Worm (Caenorhabditis elegans) whole organism, early embryonic: ENCODE measurements around the gene osta-1.

ENCODE experiments used
- B0310.2 ChIP-seq: sonication (generic microtip); optimal IDR thresholded peaks from 2 replicates; lab custom pipeline; 2016; ENCODE audit warnings: mild to moderate bottlenecking, missing genetic modification characterization, missing compliant biosample characterization
- F13C5.2 ChIP-seq: sonication (generic microtip); optimal IDR thresholded peaks from 2 replicates; lab custom pipeline; 2017; ENCODE audit warnings: mild to moderate bottlenecking, missing genetic modification characterization, inconsistent platforms, missing compliant biosample characterization
- aly-1 ChIP-seq: sonication (generic microtip); optimal IDR thresholded peaks from 2 replicates; lab custom pipeline; 2016; ENCODE audit warnings: missing genetic modification characterization, missing compliant biosample characterization
- ama-1 ChIP-seq: fragments of 150-350 bp; optimal IDR thresholded peaks from 2 replicates; lab custom pipeline; 2014
- ceh-13 ChIP-seq: fragments of 200-800 bp; sonication (Bioruptor generic); optimal IDR thresholded peaks from 2 replicates; lab custom pipeline; 2018; ENCODE audit warnings: mild to moderate bottlenecking, missing genetic modification characterization, missing compliant biosample characterization
- ceh-36 ChIP-seq: sonication (generic microtip); optimal IDR thresholded peaks from 2 replicates; lab custom pipeline; 2016; ENCODE audit warnings: missing genetic modification characterization, inconsistent platforms, missing compliant biosample characterization
- ets-7 ChIP-seq: sonication (generic microtip); optimal IDR thresholded peaks from 2 replicates; lab custom pipeline; 2016; ENCODE audit warnings: missing genotype, missing genetic modification characterization, missing compliant biosample characterization
- flt-1 ChIP-seq: fragments of 200-800 bp; sonication (Bioruptor generic); IDR thresholded peaks from 2 replicates; pipeline ENCODE4 v1.3.6; 2022; ENCODE audit warnings: missing genetic modification characterization, missing compliant biosample characterization
- hmbx-1 ChIP-seq: sonication (generic microtip); optimal IDR thresholded peaks from 2 replicates; lab custom pipeline; 2016; ENCODE audit warnings: mild to moderate bottlenecking, missing genetic modification characterization, missing compliant biosample characterization
- hmg-4 ChIP-seq: fragments of 200-800 bp; sonication (Bioruptor generic); optimal IDR thresholded peaks from 2 replicates; lab custom pipeline; 2018; ENCODE audit warnings: mild to moderate bottlenecking, missing genetic modification characterization, missing compliant biosample characterization
- hnd-1 ChIP-seq: sonication (generic microtip); optimal IDR thresholded peaks from 2 replicates; lab custom pipeline; 2016; ENCODE audit warnings: missing genetic modification characterization, missing compliant biosample characterization
- pes-1 ChIP-seq: fragments of 200-800 bp; sonication (Bioruptor generic); IDR thresholded peaks from 2 replicates; pipeline ENCODE4 v1.3.6; 2022; ENCODE audit warnings: missing genetic modification reagents, missing genetic modification characterization, missing compliant biosample characterization
- scrt-1 ChIP-seq: fragments of 200-800 bp; sonication (Bioruptor generic); IDR thresholded peaks from 2 replicates; pipeline ENCODE4 v1.3.6; 2022; ENCODE audit warnings: missing genetic modification characterization, missing compliant biosample characterization
- sea-1 ChIP-seq: fragments of 200-800 bp; sonication (Bioruptor generic); conservative IDR thresholded peaks from 2 replicates; pipeline ENCODE4 v1.3.6; 2022; ENCODE audit warnings: missing genetic modification characterization, missing compliant biosample characterization
- tbx-11 ChIP-seq: fragments of 200-800 bp; sonication (Bioruptor generic); IDR thresholded peaks from 2 replicates; pipeline ENCODE4 v1.3.6; 2022; ENCODE audit warnings: missing genetic modification characterization, missing compliant biosample characterization
- tbx-37 ChIP-seq: fragments of 200-800 bp; sonication (Bioruptor generic); conservative IDR thresholded peaks from 2 replicates; pipeline ENCODE4 v1.3.6; 2022; ENCODE audit warnings: missing genetic modification reagents, missing genetic modification characterization, missing compliant biosample characterization
- tra-4 ChIP-seq: sonication (generic microtip); optimal IDR thresholded peaks from 2 replicates; lab custom pipeline; 2017; ENCODE audit warnings: missing genetic modification characterization, missing compliant biosample characterization

osta-1 gene

DNA sequence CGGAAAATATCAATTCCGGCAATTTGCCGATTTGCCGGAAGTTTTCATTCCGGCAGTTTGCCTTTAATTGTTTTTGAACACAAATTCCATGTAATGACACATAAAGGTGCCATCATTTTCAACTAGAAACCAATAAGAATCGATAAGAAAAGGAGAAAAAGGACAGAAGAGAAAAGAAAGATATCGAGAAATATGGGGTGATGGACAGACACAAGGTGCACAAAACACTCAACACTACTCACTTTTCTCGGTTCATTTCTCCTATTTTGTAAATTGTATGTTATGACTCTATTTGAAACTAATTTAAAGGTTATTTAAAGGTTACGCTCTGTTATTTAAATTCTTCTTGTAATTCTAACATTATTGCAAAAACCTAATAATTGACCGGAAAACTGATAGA lies 44.4 kb downstream of the osta-1 start:
- TF ChIP-seq hmbx-1 (tag; lab: Kevin White, UChicago) (peak; percentile 37), ceh-13 (GFP tag; lab: Kevin White, UChicago) (no peak)

DNA sequence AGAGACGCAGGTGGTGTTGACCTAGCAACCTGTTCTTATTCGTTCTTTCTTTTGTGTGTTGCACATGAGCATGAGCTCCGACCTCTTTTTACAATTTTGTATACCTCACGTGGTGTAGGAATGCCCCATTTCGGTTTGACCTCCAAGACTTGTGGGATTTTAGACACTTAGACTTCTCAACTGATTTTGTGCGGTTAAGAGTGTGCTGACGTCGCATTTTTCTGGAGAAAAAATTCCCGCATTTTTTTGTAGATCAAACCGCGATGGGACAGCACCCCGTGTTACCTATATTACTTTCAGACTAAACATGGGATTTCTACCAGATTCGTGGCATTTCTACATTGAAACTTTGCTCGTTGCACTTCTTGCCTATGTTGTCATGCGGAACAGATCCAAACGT lies 44.9 kb downstream of the osta-1 start, which contains the start of gene sptl-1:
Gene sptl-1, plus strand, starts transcription at position 301 of the 400 bp plus-strand sequence.
- TF ChIP-seq hmbx-1 (tag; lab: Kevin White, UChicago): no peak
- no peak for TF ChIP-seq pes-1 (GFP tag; lab: Robert Waterston, UW)
- no peak for TF ChIP-seq scrt-1 (GFP tag; lab: Robert Waterston, UW)
- TF ChIP-seq flt-1 (GFP tag; lab: Robert Waterston, UW): no peak
- TF ChIP-seq sea-1 (GFP tag; lab: Robert Waterston, UW): no peak
- TF ChIP-seq ceh-36 (tag; lab: Kevin White, UChicago): no peak
- TF ChIP-seq F13C5.2 (tag; lab: Kevin White, UChicago): no peak
- no peak for TF ChIP-seq ama-1
- TF ChIP-seq tra-4: no peak
- TF ChIP-seq tbx-37 (GFP tag; lab: Robert Waterston, UW): no peak
- no peak for TF ChIP-seq aly-1
- no peak for TF ChIP-seq tbx-11 (GFP tag; lab: Robert Waterston, UW)
- TF ChIP-seq hnd-1 (tag; lab: Kevin White, UChicago): no peak
- TF ChIP-seq B0310.2 (tag; lab: Kevin White, UChicago): no peak

DNA sequence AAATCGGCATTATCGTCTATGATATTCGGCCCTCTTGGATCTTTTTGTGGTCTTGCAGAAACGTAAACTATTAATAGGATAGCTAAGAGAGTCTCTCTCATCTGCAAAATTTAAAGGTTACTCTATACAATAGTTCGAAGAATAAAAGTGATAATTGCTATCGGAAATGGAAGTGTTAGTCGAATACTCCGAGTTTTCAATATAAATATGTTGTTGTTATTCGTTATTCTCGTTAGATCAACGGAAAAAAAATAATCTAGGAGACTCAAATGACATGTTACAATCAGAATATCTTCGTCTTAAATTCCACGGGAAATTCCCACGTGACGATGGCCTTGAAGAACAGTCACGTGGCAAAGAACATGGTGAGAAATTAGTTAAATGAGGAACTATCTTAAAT lies 48.7 kb downstream of the osta-1 start, which contains the start of gene tre-5:
Gene tre-5, minus strand, starts transcription at position 101 of the 400 bp plus-strand sequence.
- TF ChIP-seq scrt-1 (GFP tag; lab: Robert Waterston, UW) (no peak), sea-1 (GFP tag; lab: Robert Waterston, UW) (no peak), tra-4 (no peak), B0310.2 (tag; lab: Kevin White, UChicago) (no peak), ama-1 (no peak), tbx-37 (GFP tag; lab: Robert Waterston, UW) (no peak), F13C5.2 (tag; lab: Kevin White, UChicago) (no peak), flt-1 (GFP tag; lab: Robert Waterston, UW) (no peak), pes-1 (GFP tag; lab: Robert Waterston, UW) (no peak), hnd-1 (tag; lab: Kevin White, UChicago) (no peak), ceh-36 (tag; lab: Kevin White, UChicago) (no peak), tbx-11 (GFP tag; lab: Robert Waterston, UW) (no peak), ets-7 (no peak), aly-1 (no peak), ceh-13 (GFP tag; lab: Kevin White, UChicago) (no peak)

DNA sequence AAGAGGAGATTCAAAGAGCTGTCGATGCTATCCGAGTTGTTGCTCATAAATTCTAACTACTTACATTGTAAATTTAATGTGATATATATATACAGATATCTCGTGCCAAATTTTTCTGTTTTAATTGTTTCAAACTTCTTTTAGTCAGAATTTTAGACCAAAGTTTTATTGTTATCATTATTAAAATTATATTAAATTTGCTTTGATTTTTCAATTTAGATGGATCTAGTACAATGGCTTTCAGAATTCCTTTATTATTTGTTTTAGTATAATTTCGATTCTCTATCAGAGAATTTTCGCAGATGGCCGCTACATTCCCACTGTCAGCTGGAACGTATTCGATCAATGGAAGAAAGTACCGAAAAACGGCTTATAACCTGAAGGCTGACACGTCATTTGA lies 50.9 kb downstream of the osta-1 start, which contains the start of gene ascc-1:
Gene ascc-1, plus strand, starts transcription at position 301 of the 400 bp plus-strand sequence.
- no peak for TF ChIP-seq flt-1 (GFP tag; lab: Robert Waterston, UW)
- no peak for TF ChIP-seq ets-7
- no peak for TF ChIP-seq hmg-4 (GFP tag; lab: Kevin White, UChicago)
- TF ChIP-seq aly-1: no peak
- TF ChIP-seq sea-1 (GFP tag; lab: Robert Waterston, UW): no peak

DNA sequence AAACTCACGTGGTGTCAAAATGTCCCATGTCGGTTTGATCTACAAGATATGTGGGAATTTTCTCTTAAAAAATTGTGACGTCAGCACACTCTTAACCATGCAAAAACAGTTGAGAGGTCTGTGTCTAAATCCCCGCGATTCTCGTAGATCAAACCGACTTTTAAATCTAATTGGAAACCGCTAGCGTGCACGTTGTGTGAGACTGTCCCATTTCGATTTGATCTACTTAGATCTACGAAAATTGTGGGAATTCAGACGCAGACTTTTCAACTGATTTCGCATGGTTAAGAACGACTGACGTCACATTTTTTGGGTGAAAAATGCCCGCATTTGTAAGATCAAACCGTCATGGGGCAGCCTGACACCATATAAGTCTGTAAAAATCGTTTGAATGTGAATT lies 51.4 kb downstream of the osta-1 start:
- TF ChIP-seq sea-1 (GFP tag; lab: Robert Waterston, UW) (no peak), ama-1 (no peak), tbx-11 (GFP tag; lab: Robert Waterston, UW) (no peak), scrt-1 (GFP tag; lab: Robert Waterston, UW) (no peak), ceh-36 (tag; lab: Kevin White, UChicago) (no peak), flt-1 (GFP tag; lab: Robert Waterston, UW) (no peak), ceh-13 (GFP tag; lab: Kevin White, UChicago) (no peak), ets-7 (no peak), F13C5.2 (tag; lab: Kevin White, UChicago) (no peak)
